Fruit fly (Drosophila melanogaster): ENCODE data around the gene CG5854.

dm6 chr3R:23885182-23885581, 48.5 kb upstream of the CG5854 start:
- TF ChIP-seq CG8478 (optimal IDR thresholded peaks at IDR 0.05) (no peak), CTCF (optimal IDR thresholded peaks at IDR 0.05) (no peak)
